Worm (Caenorhabditis elegans) whole organism, young adult: Measurements from ENCODE around the gene amx-1.

Experiments used
- B0019.2 ChIP-seq: fragments of 200-800 bp; sonication (Bioruptor generic); conservative IDR thresholded peaks from 2 replicates; pipeline ENCODE4 v1.3.6; 2022; ENCODE audit warnings: missing genetic modification reagents, missing genetic modification characterization, missing compliant biosample characterization
- B0035.1 ChIP-seq: sonication (generic microtip); optimal IDR thresholded peaks from 2 replicates; lab custom pipeline; 2016; ENCODE audit warnings: missing genetic modification characterization, mild to moderate bottlenecking, missing compliant biosample characterization, missing genotype, missing genetic modification reagents
- C06A6.2 ChIP-seq: fragments of 200-800 bp; sonication (Bioruptor generic); conservative IDR thresholded peaks from 2 replicates; pipeline ENCODE4 v1.3.6; 2022; ENCODE audit warnings: missing genetic modification characterization, missing compliant biosample characterization
- D2030.7 ChIP-seq: fragments of 200-800 bp; sonication (Bioruptor generic); IDR thresholded peaks from 2 replicates; pipeline ENCODE4 v1.3.6; 2022; ENCODE audit warnings: missing genetic modification reagents, missing genetic modification characterization, missing compliant biosample characterization
- F39B2.1 ChIP-seq: fragments of 200-800 bp; sonication (Bioruptor generic); IDR thresholded peaks from 2 replicates; pipeline ENCODE4 v1.3.6; 2022; ENCODE audit warnings: missing genetic modification reagents, missing genetic modification characterization, missing compliant biosample characterization
- F57C9.4 ChIP-seq: sonication (generic microtip); optimal IDR thresholded peaks from 2 replicates; lab custom pipeline; 2017; ENCODE audit warnings: mild to moderate bottlenecking, missing genetic modification characterization, missing compliant biosample characterization
- T26A5.8 ChIP-seq: sonication (generic microtip); optimal IDR thresholded peaks from 2 replicates; lab custom pipeline; 2016; ENCODE audit warnings: missing genetic modification characterization, missing compliant biosample characterization
- Y53G8AR.9 ChIP-seq: fragments of 200-800 bp; sonication (Bioruptor generic); conservative IDR thresholded peaks from 2 replicates; pipeline ENCODE4 v1.3.6; 2022; ENCODE audit warnings: missing genetic modification reagents, missing genetic modification characterization, missing compliant biosample characterization
- Y95B8A.8 ChIP-seq: fragments of 200-800 bp; sonication (Bioruptor generic); IDR thresholded peaks from 2 replicates; pipeline ENCODE4 v1.3.6; 2022; ENCODE audit warnings: missing genetic modification reagents, missing genetic modification characterization, missing compliant biosample characterization
- ZK185.1 ChIP-seq: sonication (generic microtip); optimal IDR thresholded peaks from 2 replicates; lab custom pipeline; 2016; ENCODE audit warnings: mild to moderate bottlenecking, missing genetic modification characterization, missing compliant biosample characterization; ENCODE audit not compliant: poor library complexity, severe bottlenecking
- akir-1 ChIP-seq: fragments of 200-800 bp; sonication (Bioruptor generic); optimal IDR thresholded peaks from 2 replicates; lab custom pipeline; 2018; ENCODE audit warnings: mild to moderate bottlenecking, missing genetic modification characterization, moderate library complexity, missing compliant biosample characterization
- aptf-2 ChIP-seq: fragments of 200-800 bp; sonication (Bioruptor generic); conservative IDR thresholded peaks from 2 replicates; pipeline ENCODE4 v1.3.6; 2022; ENCODE audit warnings: missing genetic modification reagents, missing genetic modification characterization, missing compliant biosample characterization
- bed-2 ChIP-seq: fragments of 200-800 bp; sonication (Bioruptor generic); IDR thresholded peaks from 2 replicates; pipeline ENCODE4 v1.3.6; 2022; ENCODE audit warnings: missing genetic modification reagents, missing genetic modification characterization, missing compliant biosample characterization
- cebp-1 ChIP-seq, 2 experiments: fragments of 200-800 bp in 1 of 2; sonication (Bioruptor generic) in 1 of 2; sonication (generic microtip) in 1 of 2; IDR thresholded peaks in 1 of 2; optimal IDR thresholded peaks in 1 of 2; 2 replicates each; pipeline versions ENCODE4 v1.3.6 to Lab custom; 2017 to 2022; ENCODE audit warnings: missing compliant biosample characterization in 2 of 2, missing genetic modification characterization in 2 of 2, mild to moderate bottlenecking in 1 of 2, missing genetic modification reagents in 1 of 2, moderate library complexity in 1 of 2
- cebp-2 ChIP-seq: fragments of 200-800 bp; sonication (Bioruptor generic); IDR thresholded peaks from 2 replicates; pipeline ENCODE4 v1.3.6; 2022; ENCODE audit warnings: missing genetic modification characterization, missing compliant biosample characterization
- ceh-27 ChIP-seq: fragments of 200-800 bp; sonication (Bioruptor generic); optimal IDR thresholded peaks from 2 replicates; lab custom pipeline; 2018; ENCODE audit warnings: mild to moderate bottlenecking, missing genetic modification characterization, moderate library complexity, missing compliant biosample characterization
- ceh-58 ChIP-seq: fragments of 200-800 bp; sonication (Bioruptor generic); IDR thresholded peaks from 2 replicates; pipeline ENCODE4 v1.3.6; 2022; ENCODE audit warnings: missing genetic modification characterization, missing compliant biosample characterization
- ceh-91 ChIP-seq: fragments of 200-800 bp; sonication (Bioruptor generic); IDR thresholded peaks from 2 replicates; pipeline ENCODE4 v1.3.6; 2022; ENCODE audit warnings: missing genetic modification reagents, missing genetic modification characterization, missing compliant biosample characterization
- egl-44 ChIP-seq: fragments of 200-800 bp; sonication (Bioruptor generic); IDR thresholded peaks from 2 replicates; pipeline ENCODE4 v1.3.6; 2022; ENCODE audit warnings: missing genetic modification reagents, missing genetic modification characterization, missing compliant biosample characterization
- ekl-4 ChIP-seq: fragments of 200-800 bp; sonication (Bioruptor generic); IDR thresholded peaks from 2 replicates; pipeline ENCODE4 v1.3.6; 2022; ENCODE audit warnings: missing genetic modification reagents, missing genetic modification characterization, missing compliant biosample characterization
- fkh-3 ChIP-seq: sonication (generic microtip); optimal IDR thresholded peaks from 2 replicates; lab custom pipeline; 2016; ENCODE audit warnings: mild to moderate bottlenecking, missing genetic modification characterization, missing compliant biosample characterization
- gei-17 ChIP-seq: fragments of 200-800 bp; sonication (Bioruptor generic); optimal IDR thresholded peaks from 2 replicates; lab custom pipeline; 2018; ENCODE audit warnings: mild to moderate bottlenecking, missing genetic modification characterization, missing compliant biosample characterization
- hmg-1.2 ChIP-seq: fragments of 200-800 bp; sonication (Bioruptor generic); IDR thresholded peaks from 2 replicates; pipeline ENCODE4 v1.3.6; 2022; ENCODE audit warnings: missing genetic modification reagents, missing genetic modification characterization, missing compliant biosample characterization
- hsf-1 ChIP-seq: fragments of 200-800 bp; sonication (Bioruptor generic); IDR thresholded peaks from 2 replicates; pipeline ENCODE4 v1.3.6; 2022; ENCODE audit warnings: missing genetic modification reagents, missing genetic modification characterization, missing compliant biosample characterization
- lin-54 ChIP-seq: fragments of 200-800 bp; sonication (Bioruptor generic); optimal IDR thresholded peaks from 2 replicates; lab custom pipeline; 2018; ENCODE audit warnings: mild to moderate bottlenecking, missing genetic modification characterization, missing compliant biosample characterization
- lir-1 ChIP-seq: fragments of 200-800 bp; sonication (Bioruptor generic); conservative IDR thresholded peaks from 2 replicates; pipeline ENCODE4 v1.3.6; 2022; ENCODE audit warnings: missing genetic modification reagents, missing genetic modification characterization, missing compliant biosample characterization
- lsl-1 ChIP-seq: fragments of 200-800 bp; sonication (Bioruptor generic); optimal IDR thresholded peaks from 2 replicates; lab custom pipeline; 2018; ENCODE audit warnings: mild to moderate bottlenecking, missing genetic modification characterization, moderate library complexity, missing compliant biosample characterization
- madf-3 ChIP-seq: fragments of 200-800 bp; sonication (Bioruptor generic); IDR thresholded peaks from 2 replicates; pipeline ENCODE4 v1.3.6; 2022; ENCODE audit warnings: missing genetic modification reagents, missing genetic modification characterization, missing compliant biosample characterization
- mcd-1 ChIP-seq: fragments of 200-800 bp; sonication (Bioruptor generic); IDR thresholded peaks from 2 replicates; pipeline ENCODE4 v1.3.6; 2022; ENCODE audit warnings: missing genetic modification reagents, missing genetic modification characterization, missing compliant biosample characterization
- mel-28 ChIP-seq: sonication (generic microtip); optimal IDR thresholded peaks from 2 replicates; lab custom pipeline; 2016; ENCODE audit warnings: borderline replicate concordance, mild to moderate bottlenecking, missing genetic modification characterization, missing compliant biosample characterization
- mxl-1 ChIP-seq: sonication (generic microtip); optimal IDR thresholded peaks from 2 replicates; lab custom pipeline; 2016; ENCODE audit warnings: missing genetic modification characterization, missing compliant biosample characterization
- nfya-1 ChIP-seq: sonication (generic microtip); optimal IDR thresholded peaks from 2 replicates; lab custom pipeline; 2017; ENCODE audit warnings: antibody characterized with exemption, missing compliant biosample characterization, missing genetic modification characterization, borderline replicate concordance; ENCODE audit not compliant: insufficient read depth
- nfya-2 ChIP-seq: fragments of 200-800 bp; sonication (Bioruptor generic); IDR thresholded peaks from 2 replicates; pipeline ENCODE4 v1.3.6; 2022; ENCODE audit warnings: missing genetic modification reagents, missing genetic modification characterization, missing compliant biosample characterization
- nhr-120 ChIP-seq: fragments of 200-800 bp; sonication (Bioruptor generic); IDR thresholded peaks from 2 replicates; pipeline ENCODE4 v1.3.6; 2022; ENCODE audit warnings: missing genetic modification characterization, missing compliant biosample characterization
- nhr-80 ChIP-seq: sonication (generic microtip); optimal IDR thresholded peaks from 2 replicates; lab custom pipeline; 2016; ENCODE audit warnings: missing genetic modification characterization, missing compliant biosample characterization
- pha-4 ChIP-seq: fragments of 150-350 bp; sonication (generic microtip); optimal IDR thresholded peaks from 2 replicates; lab custom pipeline; 2014; ENCODE audit warnings: missing biosample characterization, missing genetic modification reagents, missing genetic modification characterization
- repo-1 ChIP-seq: sonication (generic microtip); optimal IDR thresholded peaks from 2 replicates; lab custom pipeline; 2017; ENCODE audit warnings: mild to moderate bottlenecking, missing genetic modification characterization, missing compliant biosample characterization
- rpc-1 ChIP-seq, 2 experiments: fragments of 150-350 bp in 1 of 2; sonication (generic microtip) in 1 of 2; optimal IDR thresholded peaks; 2 replicates each; lab custom pipeline; 2014 to 2018; ENCODE audit warnings: missing biosample characterization in 1 of 2, missing genetic modification characterization in 1 of 2, missing genetic modification reagents in 1 of 2, missing genotype in 1 of 2
- snpc-3.4 ChIP-seq: sonication (generic microtip); optimal IDR thresholded peaks from 2 replicates; lab custom pipeline; 2017; ENCODE audit warnings: missing genetic modification characterization, mild to moderate bottlenecking, missing compliant biosample characterization, antibody characterized with exemption, moderate library complexity, missing genotype, missing genetic modification reagents
- snpc-4 ChIP-seq, 5 experiments: fragments of 150-350 bp in 1 of 5; sonication (generic microtip) in 4 of 5; optimal IDR thresholded peaks; 2 replicates each; lab custom pipeline; 2014 to 2018; ENCODE audit warnings: missing genetic modification characterization in 5 of 5, missing biosample characterization in 3 of 5, antibody characterized with exemption in 2 of 5, mild to moderate bottlenecking in 2 of 5, missing compliant biosample characterization in 2 of 5, missing genotype in 2 of 5, moderate library complexity in 2 of 5, missing genetic modification reagents in 1 of 5
- tlf-1 ChIP-seq: fragments of 200-800 bp; sonication (Bioruptor generic); optimal IDR thresholded peaks from 2 replicates; lab custom pipeline; 2018; ENCODE audit warnings: mild to moderate bottlenecking, missing genetic modification characterization, missing compliant biosample characterization
- xnd-1 ChIP-seq: sonication (generic microtip); optimal IDR thresholded peaks from 2 replicates; lab custom pipeline; 2016; ENCODE audit warnings: missing genotype, missing genetic modification reagents, missing genetic modification characterization, missing compliant biosample characterization
- zfh-2 ChIP-seq: fragments of 200-800 bp; sonication (Bioruptor generic); conservative IDR thresholded peaks from 2 replicates; pipeline ENCODE4 v1.3.6; 2022; ENCODE audit warnings: missing genetic modification reagents, missing genetic modification characterization, missing compliant biosample characterization
- ztf-22 ChIP-seq: fragments of 200-800 bp; sonication (Bioruptor generic); optimal IDR thresholded peaks from 2 replicates; lab custom pipeline; 2018; ENCODE audit warnings: mild to moderate bottlenecking, missing genetic modification characterization, moderate library complexity, missing compliant biosample characterization
- ztf-26 ChIP-seq: sonication (generic microtip); optimal IDR thresholded peaks from 2 replicates; lab custom pipeline; 2017; ENCODE audit warnings: missing genetic modification characterization, missing compliant biosample characterization

The amx-1 gene

DNA sequence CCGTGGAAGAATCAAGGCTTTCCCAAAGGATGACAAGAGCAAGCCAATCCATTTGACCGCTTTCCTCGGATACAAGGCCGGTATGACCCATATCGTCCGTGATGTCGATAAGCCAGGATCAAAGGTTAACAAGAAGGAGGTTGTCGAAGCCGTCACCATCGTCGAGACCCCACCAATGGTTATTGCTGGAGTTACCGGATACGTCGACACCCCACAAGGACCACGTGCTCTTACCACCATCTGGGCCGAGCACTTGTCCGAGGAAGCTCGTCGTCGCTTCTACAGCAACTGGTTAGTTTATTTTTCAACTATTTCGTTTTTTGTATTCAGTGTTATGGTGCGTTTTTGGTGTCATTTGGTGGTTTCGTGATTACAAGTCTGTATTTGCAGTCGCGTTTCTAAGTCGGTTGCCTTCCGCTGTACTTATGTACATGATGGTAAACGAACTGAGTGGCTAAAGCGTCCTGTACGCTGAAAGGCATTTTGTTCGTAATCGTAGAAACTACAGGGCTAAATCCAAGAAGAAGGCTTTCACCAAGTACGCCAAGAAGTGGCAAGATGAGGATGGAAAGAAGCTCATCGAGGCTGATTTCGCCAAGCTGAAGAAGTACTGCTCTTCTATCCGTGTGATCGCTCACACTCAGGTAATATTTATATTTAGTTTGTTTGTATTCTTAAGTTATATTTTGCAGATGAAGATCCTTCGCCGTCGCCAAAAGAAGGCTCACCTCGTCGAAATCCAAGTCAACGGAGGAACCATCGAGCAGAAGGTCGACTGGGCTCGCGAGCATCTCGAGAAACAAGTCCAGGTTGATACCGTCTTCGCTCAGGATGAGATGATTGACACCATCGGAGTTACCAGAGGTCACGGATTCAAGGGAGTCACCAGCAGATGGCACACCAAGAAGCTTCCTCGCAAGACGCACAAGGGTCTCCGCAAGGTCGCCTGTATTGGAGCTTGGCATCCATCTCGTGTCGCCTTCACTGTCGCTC is 46.0 kb downstream of the amx-1 start (continued):
- TF ChIP-seq xnd-1 (tag; lab: Kevin White, UChicago), result no peak
- TF ChIP-seq ztf-22 (GFP tag; lab: Kevin White, UChicago), result no peak
- TF ChIP-seq mel-28, result no peak
- TF ChIP-seq ceh-27 (GFP tag; lab: Kevin White, UChicago), result no peak
- TF ChIP-seq zfh-2 (GFP tag; lab: Robert Waterston, UW), result peak; percentile 59
- no peak for TF ChIP-seq cebp-2 (GFP tag; lab: Robert Waterston, UW)
- no peak for TF ChIP-seq pha-4 (tag; lab: Kevin White, UChicago)
- peak; percentile 19 for TF ChIP-seq lsl-1 (GFP tag; lab: Kevin White, UChicago)
- TF ChIP-seq egl-44 (GFP tag; lab: Robert Waterston, UW), result no peak
- TF ChIP-seq lir-1 (GFP tag; lab: Robert Waterston, UW), result no peak
- no peak for TF ChIP-seq snpc-4 (GFP tag; optimal IDR thresholded peaks at IDR 0.05; lab: Kevin White, UChicago)
- no peak for TF ChIP-seq snpc-4 (tag; optimal IDR thresholded peaks at IDR 0.05; lab: Kevin White, UChicago)
- TF ChIP-seq mxl-1 (tag; lab: Kevin White, UChicago), result no peak
- TF ChIP-seq ceh-58 (GFP tag; lab: Robert Waterston, UW), result no peak
- TF ChIP-seq akir-1 (GFP tag; lab: Kevin White, UChicago), result no peak
- TF ChIP-seq repo-1 (tag; lab: Kevin White, UChicago), result no peak
- no peak for TF ChIP-seq B0035.1 (tag; lab: Kevin White, UChicago)
- no peak for TF ChIP-seq T26A5.8
- no peak for TF ChIP-seq gei-17 (GFP tag; lab: Kevin White, UChicago)
- no peak for TF ChIP-seq snpc-3.4 (tag; lab: Kevin White, UChicago)
- TF ChIP-seq C06A6.2, result no peak
- TF ChIP-seq madf-3 (GFP tag; lab: Robert Waterston, UW), result peak; percentile 43; the same call in 1 of the 2 replicates
- 0 out of 2 replicates have a peak, but pooled peaks have one; percentile 50 for TF ChIP-seq nfya-2 (GFP tag; lab: Robert Waterston, UW)
- no peak for TF ChIP-seq ceh-91
- no peak for TF ChIP-seq lin-54 (GFP tag; lab: Kevin White, UChicago)
- TF ChIP-seq tlf-1, result no peak
- no peak for TF ChIP-seq hmg-1.2 (GFP tag; lab: Robert Waterston, UW)
- no peak for TF ChIP-seq nfya-1 (tag; lab: Kevin White, UChicago)
- no peak for TF ChIP-seq aptf-2
- TF ChIP-seq D2030.7, result no peak
- no peak for TF ChIP-seq fkh-3
- TF ChIP-seq nhr-120 (GFP tag; lab: Robert Waterston, UW), result no peak
- TF ChIP-seq ZK185.1 (tag; lab: Kevin White, UChicago), result no peak
- no peak for TF ChIP-seq B0019.2 (GFP tag; lab: Robert Waterston, UW)
- peak; percentile 55 for TF ChIP-seq ekl-4 (GFP tag; lab: Robert Waterston, UW)
- TF ChIP-seq nhr-80 (tag; lab: Kevin White, UChicago), result no peak
- TF ChIP-seq ztf-26 (tag; lab: Kevin White, UChicago), result no peak
- TF ChIP-seq F57C9.4 (tag; lab: Kevin White, UChicago), result no peak
- TF ChIP-seq hsf-1, result no peak
- TF ChIP-seq rpc-1 (optimal IDR thresholded peaks at IDR 0.05; lab: Kevin White, UChicago), result no peak
- TF ChIP-seq rpc-1 (tag; optimal IDR thresholded peaks at IDR 0.05; lab: Kevin White, UChicago), result no peak
- no peak for TF ChIP-seq bed-2 (GFP tag; lab: Robert Waterston, UW)
- no peak for TF ChIP-seq Y95B8A.8 (GFP tag; lab: Robert Waterston, UW)
- no peak for TF ChIP-seq cebp-1 (GFP tag; IDR thresholded peaks at IDR 0.05; lab: Robert Waterston, UW)
- TF ChIP-seq cebp-1 (tag; optimal IDR thresholded peaks at IDR 0.05; lab: Kevin White, UChicago), result peak; percentile 3
- no peak for TF ChIP-seq F39B2.1
- no peak for TF ChIP-seq mcd-1 (GFP tag; lab: Robert Waterston, UW)
- peak; percentile 34; the same call in 1 of the 2 replicates for TF ChIP-seq Y53G8AR.9 (GFP tag; lab: Robert Waterston, UW)
